Worm (Caenorhabditis elegans) whole organism, mixed stage, embryonic: ENCODE data around the gene Y39E4A.1.

Experiments used
- ces-1 ChIP-seq: fragments of 150-350 bp; optimal IDR thresholded peaks from 2 replicates; lab custom pipeline; 2014; ENCODE audit warnings: missing biosample characterization, missing genetic modification reagents, missing genetic modification characterization
- elt-3 ChIP-seq: fragments of 150-350 bp; optimal IDR thresholded peaks from 2 replicates; lab custom pipeline; 2014; ENCODE audit warnings: missing biosample characterization, missing genetic modification characterization
- ham-2 ChIP-seq: fragments of 200-800 bp; sonication (Bioruptor generic); optimal IDR thresholded peaks from 2 replicates; lab custom pipeline; 2018; ENCODE audit warnings: mild to moderate bottlenecking, missing genetic modification characterization, missing compliant biosample characterization
- mab-5 ChIP-seq: fragments of 150-350 bp; optimal IDR thresholded peaks from 2 replicates; lab custom pipeline; 2014; ENCODE audit warnings: missing biosample characterization, missing genetic modification characterization
- nhr-12 ChIP-seq: fragments of 150-350 bp; optimal IDR thresholded peaks from 2 replicates; lab custom pipeline; 2014; ENCODE audit warnings: missing biosample characterization, missing genetic modification characterization
- nhr-76 ChIP-seq: sonication (generic microtip); optimal IDR thresholded peaks from 2 replicates; lab custom pipeline; 2017; ENCODE audit warnings: missing biosample characterization, missing genetic modification characterization
- zip-8 ChIP-seq: fragments of 150-350 bp; optimal IDR thresholded peaks from 2 replicates; lab custom pipeline; 2014; ENCODE audit warnings: missing biosample characterization, missing genetic modification characterization

- no peak for TF ChIP-seq mab-5
- TF ChIP-seq ham-2 (GFP tag; lab: Kevin White, UChicago), result no peak
- TF ChIP-seq nhr-76 (tag; lab: Kevin White, UChicago), result no peak
- no peak for TF ChIP-seq zip-8 (tag; lab: Kevin White, UChicago)
- no peak for TF ChIP-seq elt-3 (tag; lab: Kevin White, UChicago)
- no peak for TF ChIP-seq nhr-12
- TF ChIP-seq ces-1 (GFP tag; lab: Kevin White, UChicago), result no peak
These were observed 29.6 kb downstream of the Y39E4A.1 start, which contains the start of gene ZK1010.4 for ce11 chrIII:12980770-12981169.
